Fruit fly (Drosophila melanogaster) whole organism, embryonic: ENCODE measurements around the gene RpS9.

Source experiments
- CG14965 ChIP-seq: fragments of 200-800 bp; sonication (Bioruptor generic); optimal IDR thresholded peaks from 2 replicates; lab custom pipeline; 2016; ENCODE audit warnings: missing biosample characterization, missing genetic modification characterization, borderline replicate concordance
- CG1792 ChIP-seq: fragments of 200-800 bp; sonication (Bioruptor generic); optimal IDR thresholded peaks from 2 replicates; lab custom pipeline; 2016; ENCODE audit warnings: missing biosample characterization, missing genetic modification characterization
- CG33213 ChIP-seq: fragments of 200-800 bp; sonication (Bioruptor generic); optimal IDR thresholded peaks from 3 replicates; lab custom pipeline; 2016; ENCODE audit warnings: missing biosample characterization, missing genetic modification characterization
- CG6683 ChIP-seq: fragments of 200-800 bp; sonication (Bioruptor generic); optimal IDR thresholded peaks from 2 replicates; lab custom pipeline; 2017; ENCODE audit warnings: missing biosample characterization, mild to moderate bottlenecking, missing genetic modification characterization, missing genetic modification reagents
- CG8290 ChIP-seq, 3 experiments: fragments of 200-800 bp; sonication (Bioruptor generic); optimal IDR thresholded peaks; 2 replicates each; lab custom pipeline; 2016 to 2019; ENCODE audit warnings: missing biosample characterization in 3 of 3, missing genetic modification characterization in 3 of 3, mild to moderate bottlenecking in 2 of 3, moderate library complexity in 1 of 3
- H2.0 ChIP-seq: fragments of 200-800 bp; sonication (Bioruptor generic); IDR thresholded peaks from 2 replicates; pipeline ENCODE4 v1.3.6; 2022; ENCODE audit warnings: missing biosample characterization, missing genetic modification characterization
- dimm ChIP-seq: fragments of 200-800 bp; sonication (Bioruptor generic); IDR thresholded peaks from 2 replicates; pipeline ENCODE4 v1.3.6; 2022; ENCODE audit warnings: missing biosample characterization, missing genetic modification characterization
- emc ChIP-seq: fragments of 200-800 bp; sonication (Bioruptor generic); optimal IDR thresholded peaks from 2 replicates; lab custom pipeline; 2016; ENCODE audit warnings: missing biosample characterization, missing genetic modification characterization
- en ChIP-seq: fragments of 200-800 bp; sonication (Bioruptor generic); optimal IDR thresholded peaks from 2 replicates; lab custom pipeline; 2016; ENCODE audit warnings: missing biosample characterization, missing genetic modification characterization
- eve ChIP-seq, 2 experiments: fragments of >200 bp; optimal IDR thresholded peaks; 2 replicates each; lab custom pipeline; 2017; ENCODE audit warnings: missing biosample characterization in 2 of 2, missing genetic modification characterization in 2 of 2
- grau ChIP-seq: fragments of 200-800 bp; optimal IDR thresholded peaks from 3 replicates; lab custom pipeline; 2019; ENCODE audit warnings: missing biosample characterization, mild to moderate bottlenecking, missing genetic modification characterization, moderate library complexity
- pnt ChIP-seq: fragments of 200-800 bp; sonication (Bioruptor generic); optimal IDR thresholded peaks from 3 replicates; lab custom pipeline; 2016; ENCODE audit warnings: missing biosample characterization, missing genetic modification characterization

DNA sequence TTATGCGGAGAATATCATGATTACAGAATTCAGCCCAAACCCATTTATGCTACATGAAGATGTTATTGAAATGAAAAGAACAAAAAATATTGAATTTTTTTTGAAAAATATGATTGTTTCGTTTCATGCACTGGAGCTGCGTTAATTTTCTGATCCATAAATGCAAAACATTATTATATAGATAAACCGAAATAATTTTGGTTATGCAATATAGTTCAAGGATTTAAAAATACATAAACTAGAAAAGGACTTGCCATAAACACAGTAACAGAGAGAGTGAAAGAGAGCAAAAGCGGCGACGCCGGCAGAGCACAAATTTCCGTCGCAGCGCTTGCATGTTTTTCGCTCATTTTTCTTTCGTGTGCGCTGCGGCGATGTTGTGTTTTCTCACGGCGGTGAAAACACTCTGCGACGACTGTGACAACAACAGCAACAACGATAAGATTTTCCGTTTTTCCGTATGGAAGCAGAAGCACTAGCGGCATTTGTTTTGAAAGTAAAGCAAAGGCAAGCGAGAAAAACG, 49.0 kb downstream of the RpS9 start:
- peak; percentile 84 for TF ChIP-seq CG6683 (GFP tag; lab: Kevin White, UChicago)
- peak; percentile 92 for TF ChIP-seq grau
- peak; percentile 41 for TF ChIP-seq CG1792
- no peak for TF ChIP-seq eve (GFP tag; optimal IDR thresholded peaks at IDR 0.05; lab: Kevin White, UChicago)
- peak; percentile 65 for TF ChIP-seq H2.0 (GFP tag; lab: Robert Waterston, UW)
- no peak for TF ChIP-seq emc (GFP tag; lab: Kevin White, UChicago)
- no peak for TF ChIP-seq dimm (GFP tag; lab: Robert Waterston, UW)
- TF ChIP-seq CG8290 (GFP tag; optimal IDR thresholded peaks at IDR 0.05; lab: Kevin White, UChicago): peak; percentile 75
- TF ChIP-seq CG8290 (tag; optimal IDR thresholded peaks at IDR 0.05; lab: Kevin White, UChicago): peak; percentile 54 to 77
- peak; percentile 71 for TF ChIP-seq en (GFP tag; lab: Kevin White, UChicago)
- peak; percentile 49 for TF ChIP-seq CG33213 (GFP tag; lab: Kevin White, UChicago)
- peak; percentile 64 for TF ChIP-seq pnt (GFP tag; lab: Kevin White, UChicago)
- TF ChIP-seq CG14965: peak; percentile 47
